Fruit fly (Drosophila melanogaster) whole organism, prepupa: ENCODE data around the gene CG17404.

Experiments used
- CG10669 ChIP-seq: fragments of 200-800 bp; sonication (Bioruptor generic); optimal IDR thresholded peaks from 3 replicates; lab custom pipeline; 2018; ENCODE audit warnings: missing biosample characterization, mild to moderate bottlenecking, missing genetic modification characterization, moderate library complexity
- Eip78C ChIP-seq: fragments of 200-800 bp; sonication (Bioruptor generic); peaks from one replicate; lab custom pipeline; 2016; ENCODE audit warnings: missing biosample characterization, missing genetic modification characterization
- Hr39 ChIP-seq: fragments of 200-800 bp; sonication (Bioruptor generic); optimal IDR thresholded peaks from 2 replicates; lab custom pipeline; 2016; ENCODE audit warnings: missing biosample characterization, missing genetic modification characterization
- Lpt ChIP-seq: fragments of 200-800 bp; sonication (Bioruptor generic); optimal IDR thresholded peaks from 3 replicates; lab custom pipeline; 2016; ENCODE audit warnings: missing biosample characterization, missing genetic modification characterization
- cyc ChIP-seq: fragments of 200-800 bp; sonication (Bioruptor generic); optimal IDR thresholded peaks from 3 replicates; lab custom pipeline; 2016; ENCODE audit warnings: missing biosample characterization, missing genetic modification characterization
- eg ChIP-seq: fragments of 200-800 bp; sonication (Bioruptor generic); IDR thresholded peaks from 3 replicates; pipeline ENCODE4 v1.3.6; 2022; ENCODE audit warnings: missing biosample characterization, missing genetic modification characterization
- fd85E ChIP-seq: fragments of 200-800 bp; sonication (Bioruptor generic); optimal IDR thresholded peaks from 3 replicates; lab custom pipeline; 2016; ENCODE audit warnings: missing biosample characterization, missing genetic modification characterization
- topi ChIP-seq: fragments of 200-800 bp; sonication (Bioruptor generic); optimal IDR thresholded peaks from 3 replicates; lab custom pipeline; 2016; ENCODE audit warnings: missing biosample characterization, missing genetic modification characterization

dm6 chr3R:12272826-12273225 is 48.0 kb upstream of the CG17404 start, which contains the start of gene Sfp87B:
- no peak for TF ChIP-seq cyc (GFP tag; lab: Kevin White, UChicago)
- TF ChIP-seq CG10669 (GFP tag; lab: Kevin White, UChicago): no peak
- TF ChIP-seq Lpt (GFP tag; lab: Kevin White, UChicago): no peak
- no peak for TF ChIP-seq Eip78C (GFP tag; lab: Kevin White, UChicago)
- TF ChIP-seq fd85E (GFP tag; lab: Kevin White, UChicago): no peak
- no peak for TF ChIP-seq eg
- TF ChIP-seq Hr39 (GFP tag; lab: Kevin White, UChicago): no peak
- no peak for TF ChIP-seq topi (GFP tag; lab: Kevin White, UChicago)
